Worm (Caenorhabditis elegans): ENCODE measurements around the gene str-66.
"Not testable (repeated sequence)": the region's sequence is repeated elsewhere in the genome, so short reads cannot be mapped to it uniquely, and the experiment has no call there.

The str-66 gene

DNA sequence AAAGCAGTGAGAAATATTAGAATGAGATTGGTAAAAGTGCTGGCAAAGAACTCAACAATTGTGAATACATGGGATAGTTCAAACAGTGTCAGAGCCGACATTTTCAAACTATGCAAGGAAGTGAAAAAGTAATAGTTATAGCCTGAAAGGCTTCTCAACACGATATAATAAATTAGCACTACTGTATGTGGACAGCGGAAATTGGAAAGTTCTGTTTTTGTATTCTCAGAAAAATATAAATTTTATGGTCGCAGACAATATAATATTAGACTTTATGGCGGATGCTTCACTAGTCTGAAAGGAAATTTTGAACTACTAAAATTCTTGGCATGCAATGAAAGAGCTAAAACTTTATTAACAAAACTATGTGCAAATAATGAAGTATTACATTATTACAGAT lies 1.8 kb upstream of the str-66 start, which contains the start of gene str-69:
TSS of gene str-69 (minus strand) at position 101 of the 400 bp plus-strand sequence.
- TF ChIP-seq nhr-28 (tag; optimal IDR thresholded peaks at IDR 0.05): no peak
- TF ChIP-seq dve-1 (tag; optimal IDR thresholded peaks at IDR 0.05; ENCODE audit: insufficient read depth): no peak

DNA sequence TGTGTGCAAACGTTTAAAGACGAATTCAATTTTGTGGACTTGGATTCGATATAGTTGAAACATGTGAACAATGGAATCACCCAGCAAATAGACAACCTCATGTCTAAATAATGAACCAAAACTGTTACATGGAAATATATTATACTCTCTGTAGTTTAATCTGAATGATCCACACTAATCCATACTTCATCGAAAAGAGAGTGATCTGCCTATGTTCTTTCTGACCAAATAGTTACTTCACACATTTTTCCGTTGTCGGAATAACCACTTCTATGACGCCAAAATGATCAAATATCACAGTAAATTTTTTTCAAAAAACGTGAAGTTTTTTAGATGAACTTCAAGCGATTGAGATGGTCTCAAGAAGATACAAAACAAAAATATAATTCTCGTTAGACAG lies 2.0 kb downstream of the str-66 start, which contains the start of gene Y73C8C.4:
TSS of gene Y73C8C.4 (minus strand) at position 101 of the 400 bp plus-strand sequence.
- TF ChIP-seq dpl-1 (GFP tag; optimal IDR thresholded peaks at IDR 0.05); tag-97 (GFP tag; IDR thresholded peaks at IDR 0.05); aly-2 (tag; optimal IDR thresholded peaks at IDR 0.05): not testable (repeated sequence)

DNA sequence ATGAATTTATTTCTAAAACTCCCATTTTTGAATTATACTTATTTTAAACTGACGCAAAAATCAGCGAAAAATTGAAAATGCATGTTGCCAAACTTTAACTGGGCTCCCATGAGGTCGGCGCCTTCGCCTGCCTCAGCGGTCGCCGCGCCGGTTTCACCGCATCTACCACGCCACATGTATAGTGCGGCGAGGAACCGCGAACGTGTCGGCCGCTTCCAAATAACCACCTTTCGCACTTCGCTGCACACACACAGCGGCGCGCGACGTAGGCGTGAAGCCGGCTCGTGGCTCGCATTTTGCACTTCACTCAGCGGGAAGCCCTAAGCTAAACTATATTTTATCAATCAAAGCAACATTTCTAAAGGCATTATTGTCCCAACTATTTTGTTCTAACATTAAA lies 3.5 kb downstream of the str-66 start:
- peak; percentile 83 for TF ChIP-seq set-16 (GFP tag; IDR thresholded peaks at IDR 0.05)
- TF ChIP-seq dmd-9 (GFP tag; IDR thresholded peaks at IDR 0.05): 0 out of 2 replicates have a peak, but pooled peaks have one; percentile 12
- TF ChIP-seq saeg-2 (GFP tag; IDR thresholded peaks at IDR 0.05): no peak

DNA sequence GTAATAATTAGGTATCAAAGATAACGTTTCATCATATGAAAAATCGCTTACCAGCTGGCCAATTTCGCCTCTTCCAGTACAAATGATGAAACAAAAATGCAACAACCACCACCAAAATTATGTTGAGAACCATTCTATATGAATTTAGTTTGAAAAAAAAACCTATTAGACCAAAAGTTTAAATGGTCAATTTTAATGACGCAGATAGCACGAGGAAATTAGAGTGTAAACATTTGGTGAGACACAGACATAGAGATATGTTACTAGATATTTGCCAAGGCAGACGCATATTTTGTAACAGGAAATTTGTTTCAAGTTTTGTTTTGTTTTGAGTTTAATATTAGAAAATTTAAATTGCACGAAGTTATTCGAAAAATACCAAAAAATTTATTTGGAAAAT lies 9.7 kb downstream of the str-66 start, which contains the start of gene cyp-33C9:
TSS of gene cyp-33C9 (minus strand) at position 211 of the 400 bp plus-strand sequence.
- peak; percentile 7 for TF ChIP-seq hlh-30 (tag; optimal IDR thresholded peaks at IDR 0.05; ENCODE audit: insufficient read depth)
- TF ChIP-seq nhr-28 (tag; optimal IDR thresholded peaks at IDR 0.05): peak; percentile 75
- peak; percentile 24 for TF ChIP-seq pqm-1 (tag; optimal IDR thresholded peaks at IDR 0.05)
- TF ChIP-seq mdl-1 (tag; optimal IDR thresholded peaks at IDR 0.05): peak in 1 of 2 experiments; percentile 14
- TF ChIP-seq skn-1 (tag; optimal IDR thresholded peaks at IDR 0.05): no peak
- TF ChIP-seq daf-16 (GFP tag; optimal IDR thresholded peaks at IDR 0.05): no peak
- TF ChIP-seq daf-16 (tag; optimal IDR thresholded peaks at IDR 0.05): peak; percentile 58

ce11 chrV:3088768-3089167 lies 15.3 kb downstream of the str-66 start, which contains the start of gene acs-21:
TSS of gene acs-21 (plus strand) at chrV:3089068.
- TF ChIP-seq nhr-77 (tag; optimal IDR thresholded peaks at IDR 0.05) (no peak), dve-1 (tag; optimal IDR thresholded peaks at IDR 0.05; ENCODE audit: insufficient read depth) (no peak), fos-1 (tag; optimal IDR thresholded peaks at IDR 0.05) (no peak), nhr-42 (GFP tag; IDR thresholded peaks at IDR 0.05) (no peak), tag-97 (GFP tag; IDR thresholded peaks at IDR 0.05) (no peak), F49E8.2 (tag; optimal IDR thresholded peaks at IDR 0.05; ENCODE audit: borderline replicate concordance) (no peak), ctbp-1 (GFP tag; IDR thresholded peaks at IDR 0.05) (no peak), nhr-76 (tag; optimal IDR thresholded peaks at IDR 0.05) (no peak), arid-1 (GFP tag; conservative IDR thresholded peaks at IDR 0.05) (no peak), ZK337.2 (GFP tag; IDR thresholded peaks at IDR 0.05) (no peak), pqm-1 (tag; optimal IDR thresholded peaks at IDR 0.05) (no peak), daf-8 (GFP tag; IDR thresholded peaks at IDR 0.05) (no peak), F44E2.7 (GFP tag; IDR thresholded peaks at IDR 0.05) (no peak), duxl-1 (tag; optimal IDR thresholded peaks at IDR 0.05; ENCODE audit: poor library complexity) (no peak), ceh-32 (tag; optimal IDR thresholded peaks at IDR 0.05; ENCODE audit: poor library complexity) (no peak), jun-1 (tag; optimal IDR thresholded peaks at IDR 0.05) (no peak), T20F7.1 (GFP tag; optimal IDR thresholded peaks at IDR 0.05) (no peak), nhr-48 (tag; optimal IDR thresholded peaks at IDR 0.05) (no peak), F10B5.3 (tag; optimal IDR thresholded peaks at IDR 0.05) (no peak)

- TF ChIP-seq sdz-12 (GFP tag; optimal IDR thresholded peaks at IDR 0.05): no peak
- no peak for TF ChIP-seq T20F7.1 (GFP tag; optimal IDR thresholded peaks at IDR 0.05)
- TF ChIP-seq dmd-9 (GFP tag; IDR thresholded peaks at IDR 0.05): no peak
- no peak for TF ChIP-seq nhr-111 (GFP tag; optimal IDR thresholded peaks at IDR 0.05)
- TF ChIP-seq lin-38 (GFP tag; IDR thresholded peaks at IDR 0.05): no peak
- no peak for TF ChIP-seq cey-2 (tag; optimal IDR thresholded peaks at IDR 0.05; ENCODE audit: borderline replicate concordance, insufficient read depth)
- TF ChIP-seq hlh-11 (tag; optimal IDR thresholded peaks at IDR 0.05): no peak
- TF ChIP-seq nhr-11 (tag; optimal IDR thresholded peaks at IDR 0.05): no peak
- TF ChIP-seq egl-27 (tag; optimal IDR thresholded peaks at IDR 0.05): no peak
- no peak for TF ChIP-seq hmg-1.1 (GFP tag; IDR thresholded peaks at IDR 0.05)
Measured at ce11 chrV:3086260-3086659, 17.8 kb downstream of the str-66 start, which contains the start of gene srt-8. TSS of gene srt-8 (plus strand) at chrV:3086560.
